Worm (Caenorhabditis elegans) whole organism, young adult: Measurements from ENCODE around the gene C29F9.12.

Experiments
- B0336.3 ChIP-seq: fragments of 200-800 bp; sonication (Bioruptor generic); IDR thresholded peaks from 2 replicates; pipeline ENCODE4 v1.3.6; 2022; ENCODE audit warnings: missing genetic modification characterization, missing compliant biosample characterization
- C17E4.6 ChIP-seq: fragments of 200-800 bp; sonication (Bioruptor generic); IDR thresholded peaks from 2 replicates; pipeline ENCODE4 v1.3.6; 2022; ENCODE audit warnings: missing genetic modification reagents, missing genetic modification characterization, missing compliant biosample characterization
- F10E7.11 ChIP-seq: sonication (generic microtip); optimal IDR thresholded peaks from 2 replicates; lab custom pipeline; 2017; ENCODE audit warnings: mild to moderate bottlenecking, missing genetic modification characterization, moderate library complexity, missing compliant biosample characterization
- F33H1.4 ChIP-seq: fragments of 200-800 bp; sonication (Bioruptor generic); IDR thresholded peaks from 2 replicates; pipeline ENCODE4 v1.3.6; 2022; ENCODE audit warnings: missing genetic modification reagents, missing genetic modification characterization, missing compliant biosample characterization
- F57A8.1 ChIP-seq: fragments of 200-800 bp; sonication (Bioruptor generic); optimal IDR thresholded peaks from 2 replicates; lab custom pipeline; 2018; ENCODE audit warnings: mild to moderate bottlenecking, missing genetic modification characterization, moderate library complexity, missing compliant biosample characterization
- K11D2.4 ChIP-seq: fragments of 200-800 bp; sonication (Bioruptor generic); IDR thresholded peaks from 2 replicates; pipeline ENCODE4 v1.3.6; 2022; ENCODE audit warnings: missing genetic modification reagents, missing genetic modification characterization, missing compliant biosample characterization
- Y53G8AR.9 ChIP-seq: fragments of 200-800 bp; sonication (Bioruptor generic); conservative IDR thresholded peaks from 2 replicates; pipeline ENCODE4 v1.3.6; 2022; ENCODE audit warnings: missing genetic modification reagents, missing genetic modification characterization, missing compliant biosample characterization
- Y95B8A.8 ChIP-seq: fragments of 200-800 bp; sonication (Bioruptor generic); IDR thresholded peaks from 2 replicates; pipeline ENCODE4 v1.3.6; 2022; ENCODE audit warnings: missing genetic modification reagents, missing genetic modification characterization, missing compliant biosample characterization
- akir-1 ChIP-seq: fragments of 200-800 bp; sonication (Bioruptor generic); optimal IDR thresholded peaks from 2 replicates; lab custom pipeline; 2018; ENCODE audit warnings: mild to moderate bottlenecking, missing genetic modification characterization, moderate library complexity, missing compliant biosample characterization
- attf-6 ChIP-seq: fragments of 200-800 bp; sonication (Bioruptor generic); IDR thresholded peaks from 2 replicates; pipeline ENCODE4 v1.3.6; 2022; ENCODE audit warnings: missing genetic modification reagents, missing genetic modification characterization, missing compliant biosample characterization
- bed-2 ChIP-seq: fragments of 200-800 bp; sonication (Bioruptor generic); IDR thresholded peaks from 2 replicates; pipeline ENCODE4 v1.3.6; 2022; ENCODE audit warnings: missing genetic modification reagents, missing genetic modification characterization, missing compliant biosample characterization
- cebp-1 ChIP-seq, 2 experiments: fragments of 200-800 bp in 1 of 2; sonication (Bioruptor generic) in 1 of 2; sonication (generic microtip) in 1 of 2; IDR thresholded peaks in 1 of 2; optimal IDR thresholded peaks in 1 of 2; 2 replicates each; pipeline versions ENCODE4 v1.3.6 to Lab custom; 2017 to 2022; ENCODE audit warnings: missing compliant biosample characterization in 2 of 2, missing genetic modification characterization in 2 of 2, mild to moderate bottlenecking in 1 of 2, missing genetic modification reagents in 1 of 2, moderate library complexity in 1 of 2
- ceh-79 ChIP-seq: sonication (generic microtip); optimal IDR thresholded peaks from 2 replicates; lab custom pipeline; 2017; ENCODE audit warnings: mild to moderate bottlenecking, missing genetic modification characterization, missing compliant biosample characterization
- ceh-91 ChIP-seq: fragments of 200-800 bp; sonication (Bioruptor generic); IDR thresholded peaks from 2 replicates; pipeline ENCODE4 v1.3.6; 2022; ENCODE audit warnings: missing genetic modification reagents, missing genetic modification characterization, missing compliant biosample characterization
- egl-18 ChIP-seq: fragments of 200-800 bp; sonication (Bioruptor generic); IDR thresholded peaks from 2 replicates; pipeline ENCODE4 v1.3.6; 2022; ENCODE audit warnings: missing genetic modification reagents, missing genetic modification characterization, missing compliant biosample characterization
- egl-44 ChIP-seq: fragments of 200-800 bp; sonication (Bioruptor generic); IDR thresholded peaks from 2 replicates; pipeline ENCODE4 v1.3.6; 2022; ENCODE audit warnings: missing genetic modification reagents, missing genetic modification characterization, missing compliant biosample characterization
- egrh-3 ChIP-seq: fragments of 200-800 bp; sonication (Bioruptor generic); IDR thresholded peaks from 2 replicates; pipeline ENCODE4 v1.3.6; 2022; ENCODE audit warnings: missing genetic modification reagents, missing genetic modification characterization, missing compliant biosample characterization
- fkh-3 ChIP-seq: sonication (generic microtip); optimal IDR thresholded peaks from 2 replicates; lab custom pipeline; 2016; ENCODE audit warnings: mild to moderate bottlenecking, missing genetic modification characterization, missing compliant biosample characterization
- gei-17 ChIP-seq: fragments of 200-800 bp; sonication (Bioruptor generic); optimal IDR thresholded peaks from 2 replicates; lab custom pipeline; 2018; ENCODE audit warnings: mild to moderate bottlenecking, missing genetic modification characterization, missing compliant biosample characterization
- him-1 ChIP-seq: sonication (generic microtip); optimal IDR thresholded peaks from 2 replicates; lab custom pipeline; 2016; ENCODE audit warnings: missing genotype, missing genetic modification reagents, missing genetic modification characterization, missing compliant biosample characterization
- hmg-1.2 ChIP-seq: fragments of 200-800 bp; sonication (Bioruptor generic); IDR thresholded peaks from 2 replicates; pipeline ENCODE4 v1.3.6; 2022; ENCODE audit warnings: missing genetic modification reagents, missing genetic modification characterization, missing compliant biosample characterization
- let-526 ChIP-seq: fragments of 200-800 bp; sonication (Bioruptor generic); IDR thresholded peaks from 2 replicates; pipeline ENCODE4 v1.3.6; 2022; ENCODE audit warnings: missing genetic modification reagents, missing genetic modification characterization, missing compliant biosample characterization
- lin-26 ChIP-seq: fragments of 200-800 bp; sonication (Bioruptor generic); IDR thresholded peaks from 2 replicates; pipeline ENCODE4 v1.3.6; 2022; ENCODE audit warnings: missing genetic modification reagents, missing genetic modification characterization, missing compliant biosample characterization
- lin-40 ChIP-seq: sonication (generic microtip); optimal IDR thresholded peaks from 2 replicates; lab custom pipeline; 2016; ENCODE audit warnings: missing genetic modification characterization, mild to moderate bottlenecking, missing compliant biosample characterization, missing genotype, missing genetic modification reagents
- lsl-1 ChIP-seq: fragments of 200-800 bp; sonication (Bioruptor generic); optimal IDR thresholded peaks from 2 replicates; lab custom pipeline; 2018; ENCODE audit warnings: mild to moderate bottlenecking, missing genetic modification characterization, moderate library complexity, missing compliant biosample characterization
- lsy-27 ChIP-seq: sonication (generic microtip); optimal IDR thresholded peaks from 2 replicates; lab custom pipeline; 2017; ENCODE audit warnings: missing genetic modification characterization, mild to moderate bottlenecking, missing compliant biosample characterization, antibody characterized with exemption, missing genotype, borderline replicate concordance; ENCODE audit not compliant: insufficient read depth
- madf-3 ChIP-seq: fragments of 200-800 bp; sonication (Bioruptor generic); IDR thresholded peaks from 2 replicates; pipeline ENCODE4 v1.3.6; 2022; ENCODE audit warnings: missing genetic modification reagents, missing genetic modification characterization, missing compliant biosample characterization
- madf-8 ChIP-seq: fragments of 200-800 bp; sonication (Bioruptor generic); conservative IDR thresholded peaks from 2 replicates; pipeline ENCODE4 v1.3.6; 2022; ENCODE audit warnings: missing genetic modification reagents, missing genetic modification characterization, missing compliant biosample characterization
- mcd-1 ChIP-seq: fragments of 200-800 bp; sonication (Bioruptor generic); IDR thresholded peaks from 2 replicates; pipeline ENCODE4 v1.3.6; 2022; ENCODE audit warnings: missing genetic modification reagents, missing genetic modification characterization, missing compliant biosample characterization
- mel-28 ChIP-seq: sonication (generic microtip); optimal IDR thresholded peaks from 2 replicates; lab custom pipeline; 2016; ENCODE audit warnings: borderline replicate concordance, mild to moderate bottlenecking, missing genetic modification characterization, missing compliant biosample characterization
- mes-4 ChIP-seq: sonication (generic microtip); optimal IDR thresholded peaks from 2 replicates; lab custom pipeline; 2016; ENCODE audit warnings: missing genotype, missing genetic modification characterization, missing compliant biosample characterization
- nhr-179 ChIP-seq: sonication (generic microtip); optimal IDR thresholded peaks from 2 replicates; lab custom pipeline; 2016; ENCODE audit warnings: mild to moderate bottlenecking, missing genetic modification characterization, missing compliant biosample characterization
- nhr-90 ChIP-seq: sonication (generic microtip); optimal IDR thresholded peaks from 2 replicates; lab custom pipeline; 2016; ENCODE audit warnings: missing genotype, mild to moderate bottlenecking, missing genetic modification characterization, missing compliant biosample characterization
- pha-4 ChIP-seq: fragments of 150-350 bp; sonication (generic microtip); optimal IDR thresholded peaks from 2 replicates; lab custom pipeline; 2014; ENCODE audit warnings: missing biosample characterization, missing genetic modification reagents, missing genetic modification characterization
- rcor-1 ChIP-seq: fragments of 200-800 bp; sonication (Bioruptor generic); IDR thresholded peaks from 2 replicates; pipeline ENCODE4 v1.3.6; 2022; ENCODE audit warnings: missing genetic modification reagents, missing genetic modification characterization, missing compliant biosample characterization
- rpc-1 ChIP-seq, 2 experiments: fragments of 150-350 bp in 1 of 2; sonication (generic microtip) in 1 of 2; optimal IDR thresholded peaks; 2 replicates each; lab custom pipeline; 2014 to 2018; ENCODE audit warnings: missing biosample characterization in 1 of 2, missing genetic modification characterization in 1 of 2, missing genetic modification reagents in 1 of 2, missing genotype in 1 of 2
- snpc-1.3 ChIP-seq: sonication (generic microtip); optimal IDR thresholded peaks from 2 replicates; lab custom pipeline; 2017; ENCODE audit warnings: missing genetic modification characterization, mild to moderate bottlenecking, missing compliant biosample characterization, antibody characterized with exemption, moderate library complexity, missing genotype, missing genetic modification reagents; ENCODE audit not compliant: insufficient read depth
- snpc-3.4 ChIP-seq: sonication (generic microtip); optimal IDR thresholded peaks from 2 replicates; lab custom pipeline; 2017; ENCODE audit warnings: missing genetic modification characterization, mild to moderate bottlenecking, missing compliant biosample characterization, antibody characterized with exemption, moderate library complexity, missing genotype, missing genetic modification reagents
- sptf-2 ChIP-seq: fragments of 200-800 bp; sonication (Bioruptor generic); optimal IDR thresholded peaks from 2 replicates; lab custom pipeline; 2018; ENCODE audit warnings: mild to moderate bottlenecking, missing genetic modification characterization, missing compliant biosample characterization
- tbx-9 ChIP-seq: sonication (generic microtip); optimal IDR thresholded peaks from 2 replicates; lab custom pipeline; 2016; ENCODE audit warnings: borderline replicate concordance, missing genetic modification characterization, inconsistent platforms, missing compliant biosample characterization
- ztf-18 ChIP-seq: sonication (generic microtip); optimal IDR thresholded peaks from 2 replicates; lab custom pipeline; 2016; ENCODE audit warnings: missing genotype, mild to moderate bottlenecking, missing genetic modification characterization, missing compliant biosample characterization
- ztf-28 ChIP-seq: fragments of 200-800 bp; sonication (Bioruptor generic); IDR thresholded peaks from 2 replicates; pipeline ENCODE4 v1.3.6; 2022; ENCODE audit warnings: missing genetic modification reagents, missing genetic modification characterization, missing compliant biosample characterization

The C29F9.12 gene

DNA sequence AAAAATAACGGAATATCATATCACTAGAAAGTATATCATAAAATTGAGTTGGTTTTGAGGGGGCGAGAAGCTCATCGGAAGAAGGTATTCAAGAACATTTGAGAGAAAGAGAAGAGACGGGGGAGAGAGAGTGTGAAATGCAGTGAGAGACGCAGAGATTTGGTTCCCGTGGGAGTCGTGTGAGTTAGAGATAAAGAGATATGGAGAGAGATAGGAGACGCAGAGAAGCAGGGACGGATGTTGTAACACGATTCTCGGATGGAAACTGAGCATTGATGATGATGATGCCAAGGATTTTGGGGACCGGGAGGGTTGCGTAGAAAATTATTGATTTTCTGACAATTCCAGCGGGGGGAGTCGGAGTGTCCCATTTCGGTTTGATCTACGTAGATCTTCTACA, 25.6 kb downstream of the C29F9.12 start:
- peak; percentile 90 for TF ChIP-seq hmg-1.2 (GFP tag; lab: Robert Waterston, UW)
- TF ChIP-seq pha-4 (tag; lab: Kevin White, UChicago) = no peak
- no peak for TF ChIP-seq cebp-1 (GFP tag; IDR thresholded peaks at IDR 0.05; lab: Robert Waterston, UW)
- TF ChIP-seq cebp-1 (tag; optimal IDR thresholded peaks at IDR 0.05; lab: Kevin White, UChicago) = peak; percentile 0

DNA sequence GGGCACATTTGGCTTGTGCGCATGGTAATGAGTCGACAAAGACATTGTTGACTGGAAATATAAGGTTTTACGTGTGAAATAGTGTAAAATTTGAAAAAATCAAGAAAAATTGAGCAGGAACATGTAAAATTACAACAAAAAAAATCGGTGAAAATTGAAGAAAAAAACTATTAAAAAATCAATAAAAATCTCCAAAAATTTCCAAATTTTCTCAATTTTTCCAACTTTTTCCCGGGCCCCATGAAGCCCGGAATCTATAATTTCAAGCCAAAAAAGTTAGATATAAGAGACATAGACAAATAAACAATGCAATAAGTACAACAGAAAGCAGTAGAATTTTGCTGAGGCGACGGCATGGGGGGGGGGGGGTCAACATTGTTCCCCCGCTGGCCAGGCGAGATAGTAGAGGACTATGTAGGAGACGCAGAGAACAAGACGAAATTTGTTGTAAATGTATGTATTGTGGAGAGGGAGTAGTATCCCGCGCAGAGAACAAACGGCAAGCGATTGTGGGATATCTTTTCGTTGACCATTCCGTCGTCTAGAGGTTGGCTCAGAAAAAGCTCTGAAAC, 27.0 kb downstream of the C29F9.12 start, which contains the start of gene pat-4:
Gene pat-4, minus strand, starts transcription at position 51 of the 572 bp plus-strand sequence.
- TF ChIP-seq rpc-1 (optimal IDR thresholded peaks at IDR 0.05; lab: Kevin White, UChicago) = no peak
- no peak for TF ChIP-seq rpc-1 (tag; optimal IDR thresholded peaks at IDR 0.05; lab: Kevin White, UChicago)
- peak; percentile 88 for TF ChIP-seq hmg-1.2 (GFP tag; lab: Robert Waterston, UW)
- TF ChIP-seq bed-2 (GFP tag; lab: Robert Waterston, UW) = no peak
- no peak for TF ChIP-seq mel-28
- TF ChIP-seq C17E4.6 (GFP tag; lab: Robert Waterston, UW) = no peak
- TF ChIP-seq cebp-1 (GFP tag; IDR thresholded peaks at IDR 0.05; lab: Robert Waterston, UW) = no peak
- peak; percentile 42 for TF ChIP-seq cebp-1 (tag; optimal IDR thresholded peaks at IDR 0.05; lab: Kevin White, UChicago)

DNA sequence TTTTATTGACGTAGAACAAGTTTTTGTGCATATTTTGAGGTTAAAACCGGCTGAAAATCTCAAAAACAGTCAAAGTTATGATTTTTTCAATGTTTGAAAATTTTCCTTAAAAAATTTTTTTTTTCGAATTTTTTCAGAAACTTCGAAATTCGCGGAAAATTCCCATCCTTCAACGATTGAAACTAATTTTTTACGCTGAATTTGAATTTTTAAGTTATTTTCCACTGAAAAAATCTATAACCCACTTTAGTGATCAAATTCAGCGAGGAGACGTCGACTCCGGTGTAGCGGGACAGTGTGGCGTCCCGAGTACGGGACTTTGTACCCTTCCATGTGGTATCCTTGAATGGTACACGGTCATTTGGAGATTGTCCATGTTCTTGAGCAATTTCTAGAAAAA, 29.6 kb downstream of the C29F9.12 start:
- no peak for TF ChIP-seq Y53G8AR.9
- no peak for TF ChIP-seq fkh-3 (tag; lab: Kevin White, UChicago)
- TF ChIP-seq egl-44 (GFP tag; lab: Robert Waterston, UW) = no peak
- no peak for TF ChIP-seq akir-1 (GFP tag; lab: Kevin White, UChicago)
- no peak for TF ChIP-seq tbx-9 (tag; lab: Kevin White, UChicago)
- TF ChIP-seq him-1 (tag; lab: Kevin White, UChicago) = no peak
- no peak for TF ChIP-seq K11D2.4 (GFP tag; lab: Robert Waterston, UW)
- TF ChIP-seq Y95B8A.8 (GFP tag; lab: Robert Waterston, UW) = no peak
- no peak for TF ChIP-seq snpc-3.4 (tag; lab: Kevin White, UChicago)
- TF ChIP-seq ceh-79 (tag; lab: Kevin White, UChicago) = no peak
- no peak for TF ChIP-seq nhr-90
- TF ChIP-seq F33H1.4 (GFP tag; lab: Robert Waterston, UW) = no peak
- no peak for TF ChIP-seq nhr-179 (tag; lab: Kevin White, UChicago)
- TF ChIP-seq rcor-1 = no peak
- TF ChIP-seq lsl-1 (GFP tag; lab: Kevin White, UChicago) = no peak
- no peak for TF ChIP-seq sptf-2

DNA sequence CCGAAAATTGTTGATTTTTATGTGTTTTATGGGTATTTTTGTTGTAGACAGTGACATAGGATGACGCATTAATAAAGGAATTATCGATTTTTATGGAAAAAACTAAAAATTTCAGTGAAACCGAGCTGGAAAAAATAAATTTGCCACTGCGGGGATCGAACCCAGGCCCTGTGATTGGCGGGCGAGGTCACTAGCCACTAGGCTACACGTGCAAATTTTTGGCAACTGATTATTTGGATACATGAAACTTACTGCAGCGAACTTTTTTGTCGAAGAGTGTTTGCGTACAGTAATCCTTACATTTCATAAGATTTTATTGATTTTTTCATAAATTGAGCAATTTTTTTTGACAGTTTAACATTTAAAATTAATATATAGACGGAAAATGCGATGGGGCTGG, 32.7 kb downstream of the C29F9.12 start:
- TF ChIP-seq attf-6 (GFP tag; lab: Robert Waterston, UW) = 0 out of 2 replicates have a peak, but pooled peaks have one; percentile 55
- TF ChIP-seq lin-26 (GFP tag; lab: Robert Waterston, UW) = peak; percentile 86
- peak; percentile 32 for TF ChIP-seq ztf-18 (tag; lab: Kevin White, UChicago)
- no peak for TF ChIP-seq let-526 (GFP tag; lab: Robert Waterston, UW)
- TF ChIP-seq egrh-3 (GFP tag; lab: Robert Waterston, UW) = no peak
- TF ChIP-seq F10E7.11 (tag; lab: Kevin White, UChicago) = no peak
- TF ChIP-seq lsy-27 (tag; lab: Kevin White, UChicago) = peak; percentile 72
- TF ChIP-seq lin-40 (tag; lab: Kevin White, UChicago) = peak; percentile 55
- TF ChIP-seq hmg-1.2 (GFP tag; lab: Robert Waterston, UW) = peak; percentile 70
- TF ChIP-seq snpc-1.3 = peak; percentile 85
- peak; percentile 53 for TF ChIP-seq mcd-1
- TF ChIP-seq mes-4 = peak; percentile 8
- no peak for TF ChIP-seq F57A8.1
- TF ChIP-seq ceh-91 (GFP tag; lab: Robert Waterston, UW) = peak; percentile 45; the same call in 1 of the 2 replicates
- no peak for TF ChIP-seq ztf-28 (GFP tag; lab: Robert Waterston, UW)
- TF ChIP-seq gei-17 (GFP tag; lab: Kevin White, UChicago) = no peak
- TF ChIP-seq K11D2.4 (GFP tag; lab: Robert Waterston, UW) = no peak
- TF ChIP-seq egl-18 (GFP tag; lab: Robert Waterston, UW) = no peak
- TF ChIP-seq madf-3 (GFP tag; lab: Robert Waterston, UW) = 0 out of 2 replicates have a peak, but pooled peaks have one; percentile 15
- TF ChIP-seq madf-8 = no peak
- peak; percentile 76 for TF ChIP-seq B0336.3 (GFP tag; lab: Robert Waterston, UW)
